Worm (Caenorhabditis elegans): ENCODE data around the gene pnk-4.

The pnk-4 gene

DNA sequence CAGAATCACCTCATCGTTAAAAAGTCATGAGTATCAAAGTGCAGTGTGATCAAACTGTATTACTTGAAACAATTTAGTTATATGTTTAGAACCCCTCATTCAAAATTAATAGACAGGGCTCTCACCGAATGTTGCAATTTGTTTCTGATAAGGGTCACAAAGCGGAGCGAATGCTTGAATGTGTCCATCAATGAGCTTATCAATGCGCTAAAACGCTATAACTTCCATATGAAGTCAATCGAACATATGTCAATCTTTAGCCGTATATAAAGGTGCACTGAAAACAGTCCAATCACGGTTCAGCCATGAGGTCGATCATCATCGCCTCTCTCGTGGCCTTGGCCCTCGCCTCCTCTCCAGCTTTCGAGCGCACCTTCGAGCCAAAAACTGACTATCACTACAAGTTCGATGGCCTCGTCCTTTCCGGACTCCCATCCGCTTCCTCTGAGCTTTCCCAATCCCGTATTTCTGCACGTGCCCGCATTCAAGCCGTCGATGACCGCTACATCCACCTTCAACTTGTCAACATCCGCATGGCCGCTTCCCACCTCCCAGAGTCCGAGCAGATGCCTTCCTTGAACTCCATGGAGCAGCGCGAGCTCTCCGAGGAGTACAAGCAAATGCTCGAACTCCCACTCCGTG lies 13.2 kb downstream of the pnk-4 start, which contains the start of gene vit-2 (continued):
- TF ChIP-seq zfh-2 (GFP tag; conservative IDR thresholded peaks at IDR 0.05) (peak; percentile 76), ekl-4 (GFP tag; IDR thresholded peaks at IDR 0.05) (peak; percentile 54; the same call in 1 of the 2 replicates), egl-44 (GFP tag; IDR thresholded peaks at IDR 0.05) (no peak), somi-1 (GFP tag; optimal IDR thresholded peaks at IDR 0.05) (no peak), rpc-1 (optimal IDR thresholded peaks at IDR 0.05) (no peak), rpc-1 (tag; optimal IDR thresholded peaks at IDR 0.05) (no peak), ztf-25 (GFP tag; IDR thresholded peaks at IDR 0.05) (0 out of 2 replicates have a peak, but pooled peaks have one; percentile 30), ztf-6 (GFP tag; IDR thresholded peaks at IDR 0.05) (no peak), egrh-3 (GFP tag; IDR thresholded peaks at IDR 0.05) (peak; percentile 56; the same call in 1 of the 2 replicates), nhr-179 (tag; optimal IDR thresholded peaks at IDR 0.05) (peak; percentile 47), B0336.3 (GFP tag; IDR thresholded peaks at IDR 0.05) (peak; percentile 68), F22D6.2 (tag; optimal IDR thresholded peaks at IDR 0.05) (no peak), lag-1 (GFP tag; IDR thresholded peaks at IDR 0.05) (no peak), B0035.1 (tag; optimal IDR thresholded peaks at IDR 0.05) (peak; percentile 25), K11D2.4 (GFP tag; IDR thresholded peaks at IDR 0.05) (no peak), F39B2.1 (GFP tag; IDR thresholded peaks at IDR 0.05) (no peak), hmg-20 (GFP tag; IDR thresholded peaks at IDR 0.05) (no peak), repo-1 (tag; optimal IDR thresholded peaks at IDR 0.05) (peak; percentile 42), mcd-1 (GFP tag; IDR thresholded peaks at IDR 0.05) (peak; percentile 49; the same call in 1 of the 2 replicates), chd-7 (tag; optimal IDR thresholded peaks at IDR 0.05) (peak; percentile 44), tbp1 (GFP tag; optimal IDR thresholded peaks at IDR 0.05) (peak; percentile 11), nfyb-1 (GFP tag; IDR thresholded peaks at IDR 0.05) (peak; percentile 83), nhr-90 (tag; optimal IDR thresholded peaks at IDR 0.05) (peak; percentile 70), Y53G8AR.9 (GFP tag; conservative IDR thresholded peaks at IDR 0.05) (peak; percentile 85; the same call in 1 of the 2 replicates), lin-26 (GFP tag; IDR thresholded peaks at IDR 0.05) (no peak), ztf-22 (GFP tag; optimal IDR thresholded peaks at IDR 0.05) (peak; percentile 21), lin-35 (GFP tag; optimal IDR thresholded peaks at IDR 0.05) (no peak), attf-5 (GFP tag; optimal IDR thresholded peaks at IDR 0.05) (no peak), madf-6 (GFP tag; IDR thresholded peaks at IDR 0.05) (peak; percentile 30; the same call in 1 of the 2 replicates), rec-8 (tag; optimal IDR thresholded peaks at IDR 0.05) (no peak), ztf-26 (tag; optimal IDR thresholded peaks at IDR 0.05) (peak; percentile 7), mel-28 (tag; optimal IDR thresholded peaks at IDR 0.05; ENCODE audit: borderline replicate concordance) (no peak), pbrm-1 (GFP tag; IDR thresholded peaks at IDR 0.05) (peak; percentile 48; the same call in 1 of the 2 replicates)

DNA sequence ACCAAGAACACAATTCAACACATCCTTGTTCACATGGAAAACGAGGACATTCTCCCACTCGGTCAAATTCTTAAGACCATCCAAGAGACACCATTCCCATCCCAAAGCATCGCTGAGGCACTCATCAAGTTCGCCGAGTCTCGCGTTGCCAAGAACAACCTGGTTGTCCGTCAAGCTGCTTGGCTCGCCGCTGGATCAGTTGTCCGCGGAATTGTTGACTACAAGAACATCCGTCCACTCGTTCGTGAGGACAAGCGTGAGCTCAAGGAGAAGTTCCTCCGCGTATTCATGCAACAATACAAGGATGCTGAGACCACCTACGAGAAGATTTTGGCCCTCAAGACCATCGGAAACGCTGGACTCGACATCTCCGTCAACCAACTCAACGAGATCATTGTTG lies 14.7 kb downstream of the pnk-4 start:
- no peak; the same call in 1 of the 2 replicates for TF ChIP-seq lin-26 (GFP tag; IDR thresholded peaks at IDR 0.05)
- no peak for TF ChIP-seq ceh-40 (GFP tag; IDR thresholded peaks at IDR 0.05)
- TF ChIP-seq cebp-2 (GFP tag; IDR thresholded peaks at IDR 0.05) = peak; percentile 57; the same call in 1 of the 2 replicates
- TF ChIP-seq cebp-1 (GFP tag; IDR thresholded peaks at IDR 0.05) = no peak
- peak; percentile 2 for TF ChIP-seq cebp-1 (tag; optimal IDR thresholded peaks at IDR 0.05)
- TF ChIP-seq ccch-3 (GFP tag; optimal IDR thresholded peaks at IDR 0.05) = no peak
- no peak for TF ChIP-seq B0035.1 (tag; optimal IDR thresholded peaks at IDR 0.05)
- TF ChIP-seq nfyb-1 (GFP tag; IDR thresholded peaks at IDR 0.05) = 0 out of 2 replicates have a peak, but pooled peaks have one; percentile 5
- 0 out of 2 replicates have a peak, but pooled peaks have one; percentile 29 for TF ChIP-seq lag-1 (GFP tag; IDR thresholded peaks at IDR 0.05)
- peak; percentile 75 for TF ChIP-seq Y53G8AR.9 (GFP tag; conservative IDR thresholded peaks at IDR 0.05)
- no peak for TF ChIP-seq sea-2 (GFP tag; IDR thresholded peaks at IDR 0.05)
- no peak for TF ChIP-seq Y67H2A.10 (GFP tag; conservative IDR thresholded peaks at IDR 0.05)
- no peak for TF ChIP-seq F33H1.4 (GFP tag; IDR thresholded peaks at IDR 0.05)
- no peak for TF ChIP-seq madf-3 (GFP tag; IDR thresholded peaks at IDR 0.05)
- no peak for TF ChIP-seq mcd-1 (GFP tag; IDR thresholded peaks at IDR 0.05)
- TF ChIP-seq Y79H2A.3 (GFP tag; conservative IDR thresholded peaks at IDR 0.05) = no peak
- no peak for TF ChIP-seq ets-4 (GFP tag; optimal IDR thresholded peaks at IDR 0.05)
- 0 out of 2 replicates have a peak, but pooled peaks have one; percentile 21 for TF ChIP-seq zfh-2 (GFP tag; conservative IDR thresholded peaks at IDR 0.05)
- TF ChIP-seq F39B2.1 (GFP tag; IDR thresholded peaks at IDR 0.05) = no peak
- no peak for TF ChIP-seq T26A5.8 (tag; optimal IDR thresholded peaks at IDR 0.05)
- peak; percentile 25; the same call in 1 of the 2 replicates for TF ChIP-seq Y56A3A.18 (GFP tag; IDR thresholded peaks at IDR 0.05)
- TF ChIP-seq sdz-38 (tag; optimal IDR thresholded peaks at IDR 0.05) = no peak
